Worm (Caenorhabditis elegans) whole organism, L1 larva: ENCODE measurements around the gene T13C5.3.

Source experiments
- C04F5.9 ChIP-seq: sonication (generic microtip); optimal IDR thresholded peaks from 2 replicates; lab custom pipeline; 2016; ENCODE audit warnings: missing genetic modification characterization, missing compliant biosample characterization
- C16A3.4 ChIP-seq: fragments of 150-350 bp; optimal IDR thresholded peaks from 2 replicates; lab custom pipeline; 2014; ENCODE audit warnings: missing biosample characterization, missing genetic modification characterization
- C34B4.2 ChIP-seq: sonication (generic microtip); optimal IDR thresholded peaks from 2 replicates; lab custom pipeline; 2017; ENCODE audit warnings: mild to moderate bottlenecking, missing genetic modification characterization, missing compliant biosample characterization
- alr-1 ChIP-seq: fragments of 200-800 bp; sonication (Bioruptor generic); optimal IDR thresholded peaks from 2 replicates; lab custom pipeline; 2018; ENCODE audit warnings: borderline replicate concordance, mild to moderate bottlenecking, missing genetic modification characterization, missing compliant biosample characterization
- ama-1 ChIP-seq: fragments of 150-350 bp; optimal IDR thresholded peaks from 2 replicates; lab custom pipeline; 2014
- blmp-1 ChIP-seq: fragments of 150-350 bp; optimal IDR thresholded peaks from 2 replicates; lab custom pipeline; 2014; ENCODE audit warnings: missing biosample characterization, missing genetic modification characterization
- ceh-82 ChIP-seq, 3 experiments: fragments of 150-350 bp in 1 of 3; sonication (generic microtip) in 2 of 3; optimal IDR thresholded peaks; 2 replicates each; lab custom pipeline; 2014 to 2017; ENCODE audit warnings: missing biosample characterization in 3 of 3, missing genetic modification characterization in 3 of 3
- dsc-1 ChIP-seq: sonication (generic microtip); optimal IDR thresholded peaks from 2 replicates; lab custom pipeline; 2016; ENCODE audit warnings: mild to moderate bottlenecking, missing genetic modification characterization, missing compliant biosample characterization
- efl-1 ChIP-seq, 4 experiments: fragments of 150-350 bp; optimal IDR thresholded peaks in 3 of 4; peaks in 1 of 4; 1 replicate in 1 of 4; 2 replicates in 3 of 4; lab custom pipeline; 2014; ENCODE audit warnings: missing biosample characterization in 2 of 4, missing genetic modification characterization in 2 of 4, missing genetic modification reagents in 2 of 4
- egl-13 ChIP-seq: sonication (generic microtip); optimal IDR thresholded peaks from 2 replicates; lab custom pipeline; 2016; ENCODE audit warnings: missing genotype, missing genetic modification reagents, missing genetic modification characterization, missing compliant biosample characterization
- egl-27 ChIP-seq, 2 experiments: fragments of 150-350 bp in 1 of 2; sonication (generic microtip); optimal IDR thresholded peaks; 3 replicates each; lab custom pipeline; 2017 to 2018; ENCODE audit warnings: missing biosample characterization in 2 of 2, missing genetic modification characterization in 2 of 2, missing genetic modification reagents in 2 of 2
- elt-2 ChIP-seq: sonication (generic microtip); optimal IDR thresholded peaks from 2 replicates; lab custom pipeline; 2016; ENCODE audit warnings: missing genetic modification characterization, mild to moderate bottlenecking, inconsistent platforms, missing compliant biosample characterization, missing genetic modification reagents
- elt-3 ChIP-seq, 6 experiments: fragments of 150-350 bp in 1 of 6; sonication (generic microtip); optimal IDR thresholded peaks; 2 replicates each; lab custom pipeline; 2017 to 2018; ENCODE audit warnings: missing biosample characterization in 6 of 6, missing genetic modification characterization in 6 of 6, inconsistent platforms in 1 of 6
- fkh-4 ChIP-seq: sonication (generic microtip); optimal IDR thresholded peaks from 2 replicates; lab custom pipeline; 2016; ENCODE audit warnings: missing compliant biosample characterization, missing genetic modification characterization, borderline replicate concordance
- fkh-8 ChIP-seq: sonication (generic microtip); optimal IDR thresholded peaks from 2 replicates; lab custom pipeline; 2016; ENCODE audit warnings: mild to moderate bottlenecking, missing genetic modification characterization, missing compliant biosample characterization
- fos-1 ChIP-seq: fragments of 150-350 bp; optimal IDR thresholded peaks from 2 replicates; lab custom pipeline; 2014; ENCODE audit warnings: missing biosample characterization, missing genetic modification characterization
- hlh-4 ChIP-seq: sonication (generic microtip); optimal IDR thresholded peaks from 2 replicates; lab custom pipeline; 2016; ENCODE audit warnings: mild to moderate bottlenecking, missing genetic modification characterization, missing compliant biosample characterization
- isw-1 ChIP-seq: fragments of 200-800 bp; sonication (Bioruptor generic); IDR thresholded peaks from 2 replicates; pipeline ENCODE4 v1.3.6; 2022; ENCODE audit warnings: missing genetic modification characterization, missing compliant biosample characterization
- jun-1 ChIP-seq: fragments of 150-350 bp; optimal IDR thresholded peaks from 2 replicates; lab custom pipeline; 2014; ENCODE audit warnings: missing biosample characterization, missing genetic modification reagents, missing genetic modification characterization
- lin-14 ChIP-seq: fragments of 200-800 bp; sonication (Bioruptor generic); optimal IDR thresholded peaks from 2 replicates; lab custom pipeline; 2018; ENCODE audit warnings: mild to moderate bottlenecking, missing genetic modification characterization, moderate library complexity, missing compliant biosample characterization
- lin-15B ChIP-seq: fragments of 150-350 bp; sonication (generic microtip); optimal IDR thresholded peaks from 3 replicates; lab custom pipeline; 2014; ENCODE audit warnings: missing biosample characterization, missing genetic modification characterization
- lir-3 ChIP-seq: sonication (generic microtip); optimal IDR thresholded peaks from 2 replicates; lab custom pipeline; 2016; ENCODE audit warnings: mild to moderate bottlenecking, missing genetic modification characterization, moderate library complexity, missing compliant biosample characterization; ENCODE audit not compliant: poor library complexity
- lsy-2 ChIP-seq, 2 experiments: fragments of 150-350 bp; optimal IDR thresholded peaks; 2 replicates each; lab custom pipeline; 2014; ENCODE audit warnings: missing biosample characterization in 2 of 2, missing genetic modification characterization in 2 of 2
- mab-9 ChIP-seq: fragments of 200-800 bp; sonication (Bioruptor generic); IDR thresholded peaks from 2 replicates; pipeline ENCODE4 v1.3.6; 2022; ENCODE audit warnings: missing genetic modification reagents, missing genetic modification characterization, missing compliant biosample characterization
- mef-2 ChIP-seq: fragments of 150-350 bp; optimal IDR thresholded peaks from 2 replicates; lab custom pipeline; 2014; ENCODE audit warnings: missing biosample characterization, missing genetic modification characterization
- mep-1 ChIP-seq: fragments of 150-350 bp; optimal IDR thresholded peaks from 2 replicates; lab custom pipeline; 2014; ENCODE audit warnings: missing biosample characterization, missing genetic modification characterization
- nhr-12 ChIP-seq: sonication (generic microtip); optimal IDR thresholded peaks from 2 replicates; lab custom pipeline; 2017; ENCODE audit warnings: missing biosample characterization, missing genetic modification characterization
- nhr-28 ChIP-seq: fragments of 150-350 bp; optimal IDR thresholded peaks from 2 replicates; lab custom pipeline; 2014; ENCODE audit warnings: missing biosample characterization, missing genetic modification characterization
- nhr-47 ChIP-seq: sonication (generic microtip); optimal IDR thresholded peaks from 2 replicates; lab custom pipeline; 2016; ENCODE audit warnings: mild to moderate bottlenecking, missing genetic modification characterization, moderate library complexity, missing compliant biosample characterization
- nhr-71 ChIP-seq: sonication (generic microtip); optimal IDR thresholded peaks from 2 replicates; lab custom pipeline; 2016; ENCODE audit warnings: mild to moderate bottlenecking, missing genetic modification characterization, moderate library complexity, missing compliant biosample characterization
- nhr-77 ChIP-seq: fragments of 150-350 bp; optimal IDR thresholded peaks from 2 replicates; lab custom pipeline; 2014; ENCODE audit warnings: missing biosample characterization, missing genetic modification characterization
- nhr-85 ChIP-seq: sonication (generic microtip); peaks from one replicate; lab custom pipeline; 2016; ENCODE audit warnings: missing genetic modification characterization, inconsistent platforms, missing compliant biosample characterization
- nhr-90 ChIP-seq: sonication (generic microtip); optimal IDR thresholded peaks from 2 replicates; lab custom pipeline; 2016; ENCODE audit warnings: mild to moderate bottlenecking, missing genetic modification characterization, missing compliant biosample characterization; ENCODE audit not compliant: poor library complexity
- skn-1 ChIP-seq: fragments of 150-350 bp; optimal IDR thresholded peaks from 2 replicates; lab custom pipeline; 2014; ENCODE audit warnings: missing biosample characterization, missing genetic modification characterization
- snpc-4 ChIP-seq: fragments of 150-350 bp; optimal IDR thresholded peaks from 2 replicates; lab custom pipeline; 2014; ENCODE audit warnings: missing biosample characterization, missing genetic modification characterization
- sox-4 ChIP-seq: sonication (generic microtip); optimal IDR thresholded peaks from 2 replicates; lab custom pipeline; 2016; ENCODE audit warnings: missing genetic modification characterization, missing compliant biosample characterization
- sptf-1 ChIP-seq: fragments of 150-350 bp; optimal IDR thresholded peaks from 2 replicates; lab custom pipeline; 2014; ENCODE audit warnings: missing biosample characterization, missing genetic modification characterization
- sup-37 ChIP-seq: fragments of 200-800 bp; sonication (Bioruptor generic); optimal IDR thresholded peaks from 2 replicates; lab custom pipeline; 2018; ENCODE audit warnings: mild to moderate bottlenecking, missing genetic modification characterization, missing compliant biosample characterization
- unc-86 ChIP-seq: sonication (generic microtip); optimal IDR thresholded peaks from 2 replicates; lab custom pipeline; 2016; ENCODE audit warnings: missing genetic modification characterization, missing compliant biosample characterization
- unc-98 ChIP-seq: fragments of 200-800 bp; sonication (Bioruptor generic); IDR thresholded peaks from 2 replicates; pipeline ENCODE4 v1.3.6; 2022; ENCODE audit warnings: missing genetic modification characterization, missing compliant biosample characterization
- vab-15 ChIP-seq: sonication (generic microtip); optimal IDR thresholded peaks from 2 replicates; lab custom pipeline; 2017; ENCODE audit warnings: missing genotype, mild to moderate bottlenecking, missing genetic modification characterization, missing compliant biosample characterization

Gene T13C5.3

DNA sequence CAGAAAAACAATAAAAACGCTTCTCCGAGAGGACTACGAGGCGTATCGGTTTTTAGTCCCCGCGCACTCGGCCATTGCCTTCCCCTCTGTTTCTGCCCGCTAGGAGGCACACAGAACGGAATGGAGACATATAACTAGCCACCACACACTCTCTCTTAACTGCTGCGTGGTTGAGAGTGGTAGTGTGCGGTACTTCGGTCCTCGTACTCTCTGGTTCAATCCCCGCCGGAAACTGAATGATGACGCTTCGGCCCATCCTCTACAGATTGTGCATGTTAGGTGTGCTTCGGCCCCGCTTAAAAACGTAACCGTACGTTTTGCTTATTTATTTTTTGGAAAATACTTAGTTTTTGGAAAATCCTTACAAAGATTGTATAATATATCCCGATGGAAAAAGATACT, 29.4 kb downstream of the T13C5.3 start, which contains the start of gene T13C5.6 (continued):
- TF ChIP-seq ceh-82 (tag; optimal IDR thresholded peaks at IDR 0.05; lab: Kevin White, UChicago) (peak; percentile 52 to 85 (median 81)), lir-3 (tag; lab: Kevin White, UChicago) (peak; percentile 96), lin-15B (peak; percentile 17), nhr-12 (tag; lab: Kevin White, UChicago) (no peak), dsc-1 (peak; percentile 92), nhr-28 (tag; lab: Kevin White, UChicago) (no peak), egl-13 (tag; lab: Kevin White, UChicago) (peak; percentile 92), lsy-2 (tag; optimal IDR thresholded peaks at IDR 0.05; lab: Kevin White, UChicago) (peak; percentile 79 to 88), nhr-71 (tag; lab: Kevin White, UChicago) (peak; percentile 92), mep-1 (tag; lab: Kevin White, UChicago) (peak; percentile 90), nhr-77 (tag; lab: Kevin White, UChicago) (peak; percentile 84), sptf-1 (no peak), alr-1 (tag; lab: Kevin White, UChicago) (no peak), C34B4.2 (tag; lab: Kevin White, UChicago) (no peak), sup-37 (GFP tag; lab: Kevin White, UChicago) (peak; percentile 60), lin-14 (peak; percentile 92), egl-27 (tag; optimal IDR thresholded peaks at IDR 0.05; lab: Kevin White, UChicago) (no peak), C04F5.9 (peak; percentile 63), mef-2 (tag; lab: Kevin White, UChicago) (peak; percentile 22), elt-2 (tag; lab: Kevin White, UChicago) (peak; percentile 79), hlh-4 (tag; lab: Kevin White, UChicago) (no peak), fkh-8 (peak; percentile 88), nhr-47 (tag; lab: Kevin White, UChicago) (peak; percentile 94), unc-98 (GFP tag; lab: Robert Waterston, UW) (0 out of 2 replicates have a peak, but pooled peaks have one; percentile 20), sox-4 (tag; lab: Kevin White, UChicago) (peak; percentile 89), elt-3 (tag; optimal IDR thresholded peaks at IDR 0.05; lab: Kevin White, UChicago) (peak in 3 of 6 experiments; percentile 10 to 61 (median 60)), blmp-1 (peak; percentile 62), unc-86 (tag; lab: Kevin White, UChicago) (peak; percentile 83), fos-1 (tag; lab: Kevin White, UChicago) (peak; percentile 67), vab-15 (peak; percentile 66), snpc-4 (peak; percentile 57), jun-1 (tag; lab: Kevin White, UChicago) (peak; percentile 66), skn-1 (tag; lab: Kevin White, UChicago) (peak; percentile 86), mab-9 (peak; percentile 85), fkh-4 (tag; lab: Kevin White, UChicago) (peak; percentile 77)

DNA sequence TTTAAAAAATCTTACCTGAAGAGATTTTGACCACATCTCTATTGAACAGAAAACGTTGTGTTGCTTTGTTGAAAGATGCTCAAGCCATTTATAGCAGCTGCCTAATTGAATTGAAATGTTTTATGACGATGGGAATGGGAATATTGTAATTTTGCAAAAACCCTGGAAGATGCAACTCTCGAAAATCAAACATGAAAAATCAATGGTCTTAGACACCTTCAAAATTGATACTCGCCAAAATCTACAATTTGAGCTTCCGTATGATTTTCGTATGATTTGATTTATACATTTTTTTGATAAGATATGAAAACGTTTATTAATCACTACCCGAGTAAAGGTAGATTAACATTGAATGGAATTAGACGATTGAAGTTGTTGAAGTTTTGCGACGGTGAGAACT, 30.1 kb downstream of the T13C5.3 start, which contains the start of gene C14F11.7:
Gene C14F11.7, minus strand, starts transcription at position 101 of the 400 bp plus-strand sequence.
- TF ChIP-seq sox-4 (tag; lab: Kevin White, UChicago) (no peak), isw-1 (GFP tag; lab: Robert Waterston, UW) (no peak), nhr-90 (tag; lab: Kevin White, UChicago) (no peak), sptf-1 (no peak), C16A3.4 (tag; lab: Kevin White, UChicago) (no peak), mab-9 (no peak), vab-15 (no peak)

DNA sequence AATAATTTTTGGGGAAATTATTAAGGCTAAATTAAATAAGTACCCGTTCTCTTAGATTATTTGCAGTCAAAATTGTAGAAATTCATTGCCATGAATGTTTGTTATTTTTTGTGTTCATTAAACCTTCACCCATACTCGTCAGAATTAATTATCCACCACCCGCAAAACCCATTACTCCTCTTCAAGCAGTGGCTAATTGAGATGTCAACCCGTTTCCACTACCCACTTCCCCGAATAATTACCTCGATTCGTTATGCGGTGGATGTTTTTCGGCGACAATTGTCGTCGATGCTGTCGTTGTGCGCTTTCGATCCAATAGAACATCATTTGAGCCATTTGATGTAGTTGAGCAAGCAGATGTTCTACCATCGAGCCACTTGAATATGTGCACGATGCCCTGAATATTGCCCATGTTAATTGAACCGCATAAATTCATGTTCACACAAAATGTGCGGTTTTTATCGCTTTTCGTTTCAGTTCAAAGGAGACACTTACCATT, 33.1 kb downstream of the T13C5.3 start:
- TF ChIP-seq ama-1 (lab: Kevin White, UChicago): no peak
- no peak for TF ChIP-seq nhr-85 (tag; lab: Kevin White, UChicago)
- TF ChIP-seq efl-1 (optimal IDR thresholded peaks at IDR 0.05; lab: Kevin White, UChicago): no peak
- TF ChIP-seq efl-1 (GFP tag; optimal IDR thresholded peaks at IDR 0.05 in 1 of 2; lab: Kevin White, UChicago): peak in 1 of 2 experiments; percentile 45
- no peak for TF ChIP-seq isw-1 (GFP tag; lab: Robert Waterston, UW)
- TF ChIP-seq nhr-28 (tag; lab: Kevin White, UChicago): no peak
